Fruit fly (Drosophila melanogaster) whole organism: ENCODE data around the gene HLH4C.
A peak's percentile ranks its signal among the peaks of the same experiment; 100 is the strongest.

ENCODE experiments used
- CG8478 ChIP-seq: fragments of >200 bp; optimal IDR thresholded peaks from 2 replicates; lab custom pipeline; 2018; ENCODE audit warnings: inconsistent platforms
- Dll ChIP-seq: fragments of >200 bp; optimal IDR thresholded peaks from 2 replicates; lab custom pipeline; 2017
- EcR ChIP-seq, 2 experiments: fragments of >200 bp; optimal IDR thresholded peaks; 2 replicates each; lab custom pipeline; 2017; ENCODE audit warnings: missing biosample characterization in 2 of 2, missing genetic modification characterization in 2 of 2, missing genetic modification reagents in 2 of 2
- pan ChIP-seq: fragments of >200 bp; optimal IDR thresholded peaks from 2 replicates; lab custom pipeline; 2017
- psq ChIP-seq: fragments of >200 bp; optimal IDR thresholded peaks from 2 replicates; lab custom pipeline; 2017
- usp ChIP-seq: fragments of >200 bp; optimal IDR thresholded peaks from 2 replicates; lab custom pipeline; 2017; ENCODE audit warnings: missing biosample characterization, missing genetic modification characterization, mixed read lengths

- no peak for TF ChIP-seq Dll
- no peak for TF ChIP-seq usp
- peak in 1 of 2 experiments; percentile 75 for TF ChIP-seq EcR (GFP tag; optimal IDR thresholded peaks at IDR 0.05; lab: Kevin White, UChicago)
- no peak for TF ChIP-seq CG8478
- no peak for TF ChIP-seq pan (lab: Kevin White, UChicago)
- TF ChIP-seq psq, result no peak
Measured at dm6 chrX:4678146-4678912, 31.1 kb upstream of the HLH4C start.
